Worm (Caenorhabditis elegans) whole organism, midembryonic: ENCODE data around the gene srab-4.

Experiments
- klf-2 ChIP-seq: fragments of 200-800 bp; sonication (Bioruptor generic); conservative IDR thresholded peaks from 2 replicates; pipeline ENCODE4 v1.3.6; 2022; ENCODE audit warnings: missing genetic modification reagents, missing genetic modification characterization, missing compliant biosample characterization
- ztf-23 ChIP-seq: fragments of 200-800 bp; sonication (Bioruptor generic); IDR thresholded peaks from 2 replicates; pipeline ENCODE4 v1.3.6; 2022; ENCODE audit warnings: missing genetic modification reagents, missing genetic modification characterization, missing compliant biosample characterization

DNA sequence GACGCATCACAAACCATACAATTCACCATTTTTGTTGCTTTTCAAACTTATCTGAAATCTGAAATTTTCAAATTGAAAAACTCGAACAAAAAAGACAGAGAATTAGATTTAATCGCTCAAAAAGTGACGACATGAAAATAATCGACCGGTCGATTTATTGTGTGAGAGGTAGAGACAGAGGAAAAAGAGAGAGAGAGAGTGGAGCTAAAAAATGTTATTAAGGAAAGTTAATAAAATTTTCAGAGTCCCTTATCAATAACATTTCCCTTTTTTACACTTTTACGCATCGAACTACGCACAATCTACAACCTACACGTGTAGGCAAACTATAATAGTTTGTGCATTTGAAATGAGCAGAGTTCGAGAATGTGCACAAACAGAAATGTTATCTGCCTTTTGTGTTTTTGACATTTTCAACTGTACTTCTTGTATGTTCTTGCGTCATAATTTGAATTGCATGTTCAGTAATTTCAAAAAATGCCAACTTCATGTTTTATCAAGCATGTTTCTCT, 6.9 kb upstream of the srab-4 start, which contains the start of gene nhr-107:
- TF ChIP-seq ztf-23 (GFP tag; lab: Robert Waterston, UW) (no peak), klf-2 (GFP tag; lab: Robert Waterston, UW) (no peak)
